Fruit fly (Drosophila melanogaster) whole organism, prepupa: ENCODE data around the gene CG7829.

Experiments
- Blimp-1 ChIP-seq: fragments of 200-800 bp; sonication (Bioruptor generic); optimal IDR thresholded peaks from 3 replicates; lab custom pipeline; 2017; ENCODE audit warnings: missing biosample characterization, missing genetic modification characterization, mild to moderate bottlenecking, moderate library complexity, missing genetic modification reagents
- CG11762 ChIP-seq: fragments of 200-800 bp; sonication (Bioruptor generic); optimal IDR thresholded peaks from 3 replicates; lab custom pipeline; 2016; ENCODE audit warnings: missing biosample characterization, missing genetic modification characterization; ENCODE audit not compliant: insufficient read depth
- CG11902 ChIP-seq: fragments of 200-800 bp; sonication (Bioruptor generic); optimal IDR thresholded peaks from 3 replicates; lab custom pipeline; 2016; ENCODE audit warnings: missing biosample characterization, missing genetic modification characterization
- CG15336 ChIP-seq: fragments of 200-800 bp; sonication (Bioruptor generic); IDR thresholded peaks from 2 replicates; pipeline ENCODE4 v1.3.6; 2022; ENCODE audit warnings: missing biosample characterization, missing genetic modification characterization
- CG16779 ChIP-seq: fragments of 200-800 bp; sonication (Bioruptor generic); optimal IDR thresholded peaks from 3 replicates; lab custom pipeline; 2017; ENCODE audit warnings: missing biosample characterization, mild to moderate bottlenecking, missing genetic modification characterization
- CG31627 ChIP-seq: fragments of 200-800 bp; sonication (Bioruptor generic); optimal IDR thresholded peaks from 3 replicates; lab custom pipeline; 2016; ENCODE audit warnings: missing biosample characterization, missing genetic modification characterization
- CG32006 ChIP-seq: fragments of 200-800 bp; sonication (Bioruptor generic); optimal IDR thresholded peaks from 3 replicates; lab custom pipeline; 2017; ENCODE audit warnings: missing biosample characterization, mild to moderate bottlenecking, missing genetic modification characterization
- CG34406 ChIP-seq: fragments of 200-800 bp; sonication (Bioruptor generic); optimal IDR thresholded peaks from 3 replicates; lab custom pipeline; 2016; ENCODE audit warnings: missing biosample characterization, missing genetic modification characterization
- CG3919 ChIP-seq: fragments of 200-800 bp; sonication (Bioruptor generic); optimal IDR thresholded peaks from 3 replicates; lab custom pipeline; 2016; ENCODE audit warnings: missing biosample characterization, missing genetic modification characterization
- CG6163 ChIP-seq: fragments of 200-800 bp; sonication (Bioruptor generic); IDR thresholded peaks from 3 replicates; pipeline ENCODE4 v1.3.6; 2022; ENCODE audit warnings: missing biosample characterization, missing genetic modification characterization
- CG6808 ChIP-seq: fragments of 200-800 bp; sonication (Bioruptor generic); optimal IDR thresholded peaks from 3 replicates; lab custom pipeline; 2017; ENCODE audit warnings: missing biosample characterization, missing genetic modification characterization, mild to moderate bottlenecking, moderate library complexity, missing genetic modification reagents
- CG6854 ChIP-seq: fragments of 200-800 bp; sonication (Bioruptor generic); optimal IDR thresholded peaks from 2 replicates; lab custom pipeline; 2017; ENCODE audit warnings: missing biosample characterization, mild to moderate bottlenecking, missing genetic modification characterization
- CG7368 ChIP-seq: fragments of 200-800 bp; sonication (Bioruptor generic); optimal IDR thresholded peaks from 3 replicates; lab custom pipeline; 2016; ENCODE audit warnings: missing biosample characterization, missing genetic modification characterization
- CG8119 ChIP-seq: fragments of 200-800 bp; sonication (Bioruptor generic); IDR thresholded peaks from 3 replicates; pipeline ENCODE4 v1.3.6; 2022; ENCODE audit warnings: missing biosample characterization, missing genetic modification characterization
- CG8319 ChIP-seq: fragments of 200-800 bp; sonication (Bioruptor generic); optimal IDR thresholded peaks from 3 replicates; lab custom pipeline; 2016; ENCODE audit warnings: missing biosample characterization, missing genetic modification characterization
- CG8632 ChIP-seq: fragments of 200-800 bp; sonication (Bioruptor generic); optimal IDR thresholded peaks from 3 replicates; lab custom pipeline; 2016; ENCODE audit warnings: missing biosample characterization, missing genetic modification characterization
- Eip78C ChIP-seq: fragments of 200-800 bp; sonication (Bioruptor generic); peaks from one replicate; lab custom pipeline; 2016; ENCODE audit warnings: missing biosample characterization, missing genetic modification characterization
- Eip93F ChIP-seq: fragments of 200-800 bp; sonication (Bioruptor generic); optimal IDR thresholded peaks from 2 replicates; lab custom pipeline; 2016; ENCODE audit warnings: missing biosample characterization, mild to moderate bottlenecking, missing genetic modification characterization
- Ets96B ChIP-seq: fragments of 200-800 bp; optimal IDR thresholded peaks from 2 replicates; lab custom pipeline; 2019; ENCODE audit warnings: missing biosample characterization, mild to moderate bottlenecking, missing genetic modification characterization, moderate library complexity
- Gug ChIP-seq: fragments of 200-800 bp; sonication (Bioruptor generic); IDR thresholded peaks from 2 replicates; pipeline ENCODE4 v1.3.6; 2022; ENCODE audit warnings: missing biosample characterization, missing genetic modification characterization
- Hr39 ChIP-seq: fragments of 200-800 bp; sonication (Bioruptor generic); optimal IDR thresholded peaks from 2 replicates; lab custom pipeline; 2016; ENCODE audit warnings: missing biosample characterization, missing genetic modification characterization
- Hr4 ChIP-seq: fragments of 200-800 bp; sonication (Bioruptor generic); optimal IDR thresholded peaks from 3 replicates; lab custom pipeline; 2016; ENCODE audit warnings: missing biosample characterization, missing genetic modification characterization
- Met ChIP-seq: fragments of 200-800 bp; sonication (Bioruptor generic); optimal IDR thresholded peaks from 3 replicates; lab custom pipeline; 2016; ENCODE audit warnings: missing biosample characterization, missing genetic modification characterization
- Smox ChIP-seq: fragments of 200-800 bp; sonication (Bioruptor generic); optimal IDR thresholded peaks from 3 replicates; lab custom pipeline; 2016; ENCODE audit warnings: missing biosample characterization, missing genetic modification characterization
- Sox102F ChIP-seq: fragments of 200-800 bp; sonication (Bioruptor generic); optimal IDR thresholded peaks from 2 replicates; lab custom pipeline; 2016; ENCODE audit warnings: missing biosample characterization, mild to moderate bottlenecking, missing genetic modification characterization
- Sox14 ChIP-seq: fragments of 200-800 bp; sonication (Bioruptor generic); optimal IDR thresholded peaks from 3 replicates; lab custom pipeline; 2016; ENCODE audit warnings: missing biosample characterization, missing genetic modification characterization
- acj6 ChIP-seq: fragments of 200-800 bp; sonication (Bioruptor generic); optimal IDR thresholded peaks from 3 replicates; lab custom pipeline; 2016; ENCODE audit warnings: missing biosample characterization, missing genetic modification characterization
- eg ChIP-seq: fragments of 200-800 bp; sonication (Bioruptor generic); IDR thresholded peaks from 3 replicates; pipeline ENCODE4 v1.3.6; 2022; ENCODE audit warnings: missing biosample characterization, missing genetic modification characterization
- esn ChIP-seq: fragments of 200-800 bp; sonication (Bioruptor generic); optimal IDR thresholded peaks from 2 replicates; lab custom pipeline; 2016; ENCODE audit warnings: missing biosample characterization, mild to moderate bottlenecking, missing genetic modification characterization, moderate library complexity
- fd59A ChIP-seq: fragments of 200-800 bp; sonication (Bioruptor generic); optimal IDR thresholded peaks from 2 replicates; lab custom pipeline; 2017; ENCODE audit warnings: missing biosample characterization, mild to moderate bottlenecking, missing genetic modification characterization, missing genetic modification reagents
- fd85E ChIP-seq: fragments of 200-800 bp; sonication (Bioruptor generic); optimal IDR thresholded peaks from 3 replicates; lab custom pipeline; 2016; ENCODE audit warnings: missing biosample characterization, missing genetic modification characterization
- net ChIP-seq: fragments of 200-800 bp; sonication (Bioruptor generic); optimal IDR thresholded peaks from 3 replicates; lab custom pipeline; 2016; ENCODE audit warnings: missing biosample characterization, missing genetic modification characterization
- spab ChIP-seq: fragments of 200-800 bp; sonication (Bioruptor generic); optimal IDR thresholded peaks from 2 replicates; lab custom pipeline; 2017; ENCODE audit warnings: missing biosample characterization, mild to moderate bottlenecking, missing genetic modification characterization, missing genetic modification reagents
- svp ChIP-seq: fragments of 200-800 bp; sonication (Bioruptor generic); peaks from one replicate; lab custom pipeline; 2016; ENCODE audit warnings: missing biosample characterization, missing genetic modification characterization
- topi ChIP-seq: fragments of 200-800 bp; sonication (Bioruptor generic); optimal IDR thresholded peaks from 3 replicates; lab custom pipeline; 2016; ENCODE audit warnings: missing biosample characterization, missing genetic modification characterization

Gene CG7829

dm6 chr3R:29798966-29799680 is 18.4 kb downstream of the CG7829 start, which contains the start of the genes Rnb and Drice (continued):
- TF ChIP-seq CG6808 (GFP tag; lab: Kevin White, UChicago) = no peak
- no peak for TF ChIP-seq Gug
- peak; percentile 6 for TF ChIP-seq CG11902 (GFP tag; lab: Kevin White, UChicago)
- TF ChIP-seq CG34406 (GFP tag; lab: Kevin White, UChicago) = peak; percentile 8
- TF ChIP-seq CG8119 (GFP tag; lab: Robert Waterston, UW) = no peak
- TF ChIP-seq Blimp-1 (GFP tag; lab: Kevin White, UChicago) = no peak
- TF ChIP-seq topi (GFP tag; lab: Kevin White, UChicago) = peak; percentile 37
- TF ChIP-seq spab = no peak
- no peak for TF ChIP-seq CG16779 (tag; lab: Kevin White, UChicago)
- peak; percentile 30 for TF ChIP-seq acj6 (GFP tag; lab: Kevin White, UChicago)
- no peak for TF ChIP-seq fd59A
- no peak for TF ChIP-seq CG7368 (GFP tag; lab: Kevin White, UChicago)
- TF ChIP-seq Hr39 (GFP tag; lab: Kevin White, UChicago) = no peak
- no peak for TF ChIP-seq Met (GFP tag; lab: Kevin White, UChicago)
- TF ChIP-seq Eip93F = no peak
- no peak for TF ChIP-seq Hr4 (GFP tag; lab: Kevin White, UChicago)
- TF ChIP-seq Sox102F = no peak
- TF ChIP-seq CG6854 (GFP tag; lab: Kevin White, UChicago) = no peak
- TF ChIP-seq eg (GFP tag; lab: Robert Waterston, UW) = 0 out of 3 replicates have a peak, but pooled peaks have one; percentile 18

DNA sequence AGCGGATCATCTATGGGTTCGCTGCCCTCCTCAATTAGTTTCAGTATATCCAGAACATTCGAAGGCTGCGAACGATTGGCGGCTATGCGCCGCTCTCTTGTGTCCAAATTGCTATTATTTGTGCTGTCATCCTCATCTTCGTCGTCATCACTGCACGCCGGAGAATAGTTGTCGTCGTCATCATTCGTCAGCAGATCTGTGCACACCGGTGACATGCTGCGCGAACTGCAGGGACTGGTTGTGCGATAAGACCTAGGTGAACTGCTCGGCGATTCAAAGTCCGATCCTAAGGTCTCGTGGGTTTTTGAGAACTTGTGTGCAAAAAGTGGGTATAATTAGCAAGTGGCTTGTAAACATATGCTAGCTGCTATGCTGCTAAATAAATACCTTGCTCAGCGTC is 20.4 kb downstream of the CG7829 start:
- no peak for TF ChIP-seq CG8632 (GFP tag; lab: Kevin White, UChicago)
- TF ChIP-seq net (GFP tag; lab: Kevin White, UChicago) = no peak
- no peak for TF ChIP-seq fd85E (GFP tag; lab: Kevin White, UChicago)
- TF ChIP-seq spab = no peak
- TF ChIP-seq CG11762 = no peak
- no peak for TF ChIP-seq CG3919 (GFP tag; lab: Kevin White, UChicago)
- TF ChIP-seq topi (GFP tag; lab: Kevin White, UChicago) = no peak
- no peak for TF ChIP-seq Eip78C (GFP tag; lab: Kevin White, UChicago)
- TF ChIP-seq Gug = no peak
- TF ChIP-seq fd59A = no peak
- no peak for TF ChIP-seq Sox14
- no peak for TF ChIP-seq CG32006 (GFP tag; lab: Kevin White, UChicago)
- TF ChIP-seq CG15336 (GFP tag; lab: Robert Waterston, UW) = no peak
- no peak for TF ChIP-seq CG6163
- no peak for TF ChIP-seq Eip93F

DNA sequence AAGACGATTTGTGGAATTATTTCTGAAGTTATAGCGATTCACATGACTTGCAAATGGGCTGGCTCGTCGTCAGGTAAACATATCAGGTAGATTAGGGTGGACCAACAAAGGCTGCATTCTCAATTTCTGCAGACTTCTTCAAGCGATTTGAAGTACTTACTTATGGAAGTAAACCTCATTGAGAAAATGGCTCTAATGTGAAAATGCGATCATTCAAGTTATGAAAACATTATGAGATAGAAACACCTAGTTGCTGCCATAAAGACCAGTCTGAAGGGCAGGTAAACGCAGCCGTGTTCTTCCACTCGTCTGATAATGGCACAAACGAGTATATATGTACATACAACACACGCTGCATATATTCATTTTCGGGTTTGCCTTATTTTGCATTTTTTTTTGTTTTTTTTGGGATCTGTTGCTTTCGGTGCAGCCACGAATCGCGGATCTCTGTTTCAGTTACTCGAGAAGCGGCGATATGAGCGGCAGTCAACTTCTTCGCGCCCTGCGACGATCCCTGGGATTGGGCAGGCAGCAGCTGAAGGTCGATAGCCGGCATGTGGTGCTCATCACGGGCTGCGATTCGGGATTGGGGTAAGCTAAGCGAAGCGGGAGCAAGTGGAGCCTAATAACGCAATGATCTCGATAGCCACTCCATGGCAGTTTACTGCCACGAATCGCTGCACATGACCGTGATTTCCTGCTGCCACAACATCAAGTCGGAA is 23.2 kb downstream of the CG7829 start, which contains the start of gene sro:
sro (plus strand) TSS at position 437 of the 722 bp plus-strand sequence.
- peak; percentile 35 for TF ChIP-seq topi (GFP tag; lab: Kevin White, UChicago)
- peak; percentile 75 for TF ChIP-seq svp (GFP tag; lab: Kevin White, UChicago)
- no peak for TF ChIP-seq CG8319 (GFP tag; lab: Kevin White, UChicago)
- TF ChIP-seq CG3919 (GFP tag; lab: Kevin White, UChicago) = no peak
- no peak for TF ChIP-seq acj6 (GFP tag; lab: Kevin White, UChicago)
- TF ChIP-seq esn (GFP tag; lab: Kevin White, UChicago) = peak; percentile 21
- peak; percentile 6 for TF ChIP-seq CG31627 (GFP tag; lab: Kevin White, UChicago)
- peak; percentile 18 for TF ChIP-seq Hr39 (GFP tag; lab: Kevin White, UChicago)
- TF ChIP-seq Smox (GFP tag; lab: Kevin White, UChicago) = no peak
- TF ChIP-seq CG8119 (GFP tag; lab: Robert Waterston, UW) = no peak
- no peak for TF ChIP-seq CG8632 (GFP tag; lab: Kevin White, UChicago)
- peak; percentile 24 for TF ChIP-seq Eip78C (GFP tag; lab: Kevin White, UChicago)
- TF ChIP-seq Ets96B (tag; lab: Kevin White, UChicago) = no peak
